Worm (Caenorhabditis elegans): ENCODE data around the gene rer-1.

Gene rer-1

ce11 chrII:8808482-8808881 lies 2.7 kb upstream of the rer-1 start, which contains the start of gene F07H5.10:
TSS of gene F07H5.10 (minus strand) at chrII:8808582.
- no peak for TF ChIP-seq ceh-24 (tag; optimal IDR thresholded peaks at IDR 0.05)
- TF ChIP-seq ref-2 (tag; optimal IDR thresholded peaks at IDR 0.05) = no peak
- no peak for TF ChIP-seq lim-6 (tag; optimal IDR thresholded peaks at IDR 0.05)
- no peak for TF ChIP-seq ztf-16 (tag; optimal IDR thresholded peaks at IDR 0.05)
- TF ChIP-seq rnt-1 (tag; optimal IDR thresholded peaks at IDR 0.05) = no peak
- TF ChIP-seq pha-4 (tag; optimal IDR thresholded peaks at IDR 0.05) = no peak
- TF ChIP-seq nhr-232 (tag; optimal IDR thresholded peaks at IDR 0.05) = no peak
- TF ChIP-seq unc-86 (tag; optimal IDR thresholded peaks at IDR 0.05) = no peak
- no peak for TF ChIP-seq ceh-18 (tag; optimal IDR thresholded peaks at IDR 0.05)
- TF ChIP-seq sox-2 (GFP tag; IDR thresholded peaks at IDR 0.05) = no peak
- no peak for TF ChIP-seq pros-1 (tag; optimal IDR thresholded peaks at IDR 0.05)
- no peak for TF ChIP-seq C08G9.2 (tag; optimal IDR thresholded peaks at IDR 0.05)
- TF ChIP-seq ceh-22 (tag; optimal IDR thresholded peaks at IDR 0.05) = no peak
- no peak for TF ChIP-seq ceh-48 (tag; optimal IDR thresholded peaks at IDR 0.05)
- no peak for TF ChIP-seq fax-1 (tag; optimal IDR thresholded peaks at IDR 0.05)
- no peak for TF ChIP-seq hlh-30 (tag; optimal IDR thresholded peaks at IDR 0.05; ENCODE audit: insufficient read depth)
- no peak for TF ChIP-seq sox-4 (tag; optimal IDR thresholded peaks at IDR 0.05)
- TF ChIP-seq elt-4 (tag; optimal IDR thresholded peaks at IDR 0.05) = no peak
- TF ChIP-seq eyg-1 (tag; optimal IDR thresholded peaks at IDR 0.05) = no peak
- TF ChIP-seq hlh-6 (tag; optimal IDR thresholded peaks at IDR 0.05) = no peak

ce11 chrII:8811825-8812224 lies 655 bp downstream of the rer-1 start:
- no peak for TF ChIP-seq fax-1 (tag; optimal IDR thresholded peaks at IDR 0.05)
- no peak for TF ChIP-seq Y22D7AL.16 (tag; optimal IDR thresholded peaks at IDR 0.05)
- no peak for TF ChIP-seq pag-3 (tag; optimal IDR thresholded peaks at IDR 0.05; ENCODE audit: borderline replicate concordance)
- TF ChIP-seq rnt-1 (tag; optimal IDR thresholded peaks at IDR 0.05) = no peak
- no peak for TF ChIP-seq fkh-10 (GFP tag; optimal IDR thresholded peaks at IDR 0.05)
- TF ChIP-seq zip-5 (tag; optimal IDR thresholded peaks at IDR 0.05) = no peak
- TF ChIP-seq ceh-18 (tag; optimal IDR thresholded peaks at IDR 0.05) = no peak
- no peak for TF ChIP-seq ceh-24 (tag; optimal IDR thresholded peaks at IDR 0.05)
- no peak for TF ChIP-seq ceh-30 (tag; optimal IDR thresholded peaks at IDR 0.05)
- TF ChIP-seq ceh-34 (tag; optimal IDR thresholded peaks at IDR 0.05) = no peak
- TF ChIP-seq pax-1 (tag; optimal IDR thresholded peaks at IDR 0.05) = no peak
- no peak for TF ChIP-seq unc-86 (tag; optimal IDR thresholded peaks at IDR 0.05)
- no peak for TF ChIP-seq lin-11 (tag; optimal IDR thresholded peaks at IDR 0.05)
- TF ChIP-seq madf-2 (tag; optimal IDR thresholded peaks at IDR 0.05) = no peak

- no peak for TF ChIP-seq fkh-6 (tag; optimal IDR thresholded peaks at IDR 0.05)
- TF ChIP-seq hlh-15 (tag; optimal IDR thresholded peaks at IDR 0.05) = no peak
- TF ChIP-seq ceh-19 (GFP tag; optimal IDR thresholded peaks at IDR 0.05) = no peak
- TF ChIP-seq K02D7.2 (tag; optimal IDR thresholded peaks at IDR 0.05) = no peak
- no peak for TF ChIP-seq fkh-10 (GFP tag; optimal IDR thresholded peaks at IDR 0.05)
- TF ChIP-seq T23F11.4 (GFP tag; optimal IDR thresholded peaks at IDR 0.05) = no peak
- TF ChIP-seq ceh-30 (tag; optimal IDR thresholded peaks at IDR 0.05) = no peak
- no peak for TF ChIP-seq Y22D7AL.16 (tag; optimal IDR thresholded peaks at IDR 0.05)
- no peak for TF ChIP-seq F13H6.1 (tag; optimal IDR thresholded peaks at IDR 0.05)
- no peak for TF ChIP-seq ttx-3 (tag; optimal IDR thresholded peaks at IDR 0.05)
- no peak for TF ChIP-seq ceh-24 (tag; optimal IDR thresholded peaks at IDR 0.05)
- TF ChIP-seq sox-4 (tag; optimal IDR thresholded peaks at IDR 0.05) = no peak
- no peak for TF ChIP-seq ztf-16 (tag; optimal IDR thresholded peaks at IDR 0.05)
- TF ChIP-seq ama-1 (optimal IDR thresholded peaks at IDR 0.05) = no peak
- TF ChIP-seq ceh-34 (tag; optimal IDR thresholded peaks at IDR 0.05) = no peak
- no peak for TF ChIP-seq sdc-2 (tag; optimal IDR thresholded peaks at IDR 0.05)
- no peak for TF ChIP-seq unc-55 (GFP tag; optimal IDR thresholded peaks at IDR 0.05)
- no peak for TF ChIP-seq eyg-1 (tag; optimal IDR thresholded peaks at IDR 0.05)
Measured at ce11 chrII:8812346-8812745, 1.2 kb downstream of the rer-1 start.

ce11 chrII:8813659-8814058 lies 2.5 kb downstream of the rer-1 start:
- TF ChIP-seq pat-9 (tag; optimal IDR thresholded peaks at IDR 0.05) (no peak), elt-2 (tag; optimal IDR thresholded peaks at IDR 0.05) (no peak), ama-1 (optimal IDR thresholded peaks at IDR 0.05) (no peak), ttx-3 (tag; optimal IDR thresholded peaks at IDR 0.05) (no peak), pha-2 (tag; optimal IDR thresholded peaks at IDR 0.05) (no peak), C38D4.7 (GFP tag; optimal IDR thresholded peaks at IDR 0.05) (no peak), hlh-6 (tag; optimal IDR thresholded peaks at IDR 0.05) (no peak), K02D7.2 (tag; optimal IDR thresholded peaks at IDR 0.05) (no peak), ceh-22 (tag; optimal IDR thresholded peaks at IDR 0.05) (no peak), T23F11.4 (GFP tag; optimal IDR thresholded peaks at IDR 0.05) (no peak), ceh-9 (tag; optimal IDR thresholded peaks at IDR 0.05) (no peak), hlh-13 (GFP tag; optimal IDR thresholded peaks at IDR 0.05) (no peak), sox-2 (GFP tag; IDR thresholded peaks at IDR 0.05) (no peak), ets-4 (tag; optimal IDR thresholded peaks at IDR 0.05) (no peak), fax-1 (tag; optimal IDR thresholded peaks at IDR 0.05) (no peak), hlh-15 (tag; optimal IDR thresholded peaks at IDR 0.05) (no peak), ceh-19 (GFP tag; optimal IDR thresholded peaks at IDR 0.05) (no peak)

Measured in whole organism, late embryonic.